Fruit fly (Drosophila melanogaster) ovary, adult (tissue): ENCODE results near the gene nonA.
A peak's percentile ranks its signal among the peaks of the same experiment; 100 is the strongest.

Experiments used
- CG17801 ChIP-seq: fragments of 200-800 bp; optimal IDR thresholded peaks from 2 replicates; lab custom pipeline; 2019; ENCODE audit warnings: missing biosample characterization, mild to moderate bottlenecking, missing genetic modification characterization, moderate library complexity; ENCODE audit not compliant: partially characterized antibody

The nonA gene

dm6 chrX:16361306-16361705, at the start of gene nonA:
nonA (plus strand) TSS chrX:16361569.
- no peak for TF ChIP-seq CG17801 (GFP tag; lab: Kevin White, UChicago)

dm6 chrX:16313078-16313875, 48.1 kb upstream of the nonA start, which contains the start of the genes CG9915 and SWIP:
CG9915 (minus strand) TSS chrX:16313138.
SWIP (plus strand) TSS chrX:16313709.
- TF ChIP-seq CG17801 (GFP tag; lab: Kevin White, UChicago), result peak; percentile 64

dm6 chrX:16318858-16319557, 42.4 kb upstream of the nonA start:
- TF ChIP-seq CG17801 (GFP tag; lab: Kevin White, UChicago), result peak; percentile 63

dm6 chrX:16319558-16319924, 41.8 kb upstream of the nonA start:
- no peak for TF ChIP-seq CG17801 (GFP tag; lab: Kevin White, UChicago)

- peak; percentile 31 for TF ChIP-seq CG17801 (GFP tag; lab: Kevin White, UChicago)
Observed at dm6 chrX:16320197-16320921, 41.0 kb upstream of the nonA start, which contains the start of gene Cyp1. Cyp1 (minus strand) TSS chrX:16320370.

- TF ChIP-seq CG17801 (GFP tag; lab: Kevin White, UChicago), result no peak
Observed at dm6 chrX:16321037-16321436, 40.3 kb upstream of the nonA start.

dm6 chrX:16323063-16323462, 38.3 kb upstream of the nonA start, which contains the start of the genes CG9917 and CG32579:
CG9917 (minus strand) TSS chrX:16323231.
CG32579 (plus strand) TSS chrX:16323286.
- peak; percentile 27 for TF ChIP-seq CG17801 (GFP tag; lab: Kevin White, UChicago)

- no peak for TF ChIP-seq CG17801 (GFP tag; lab: Kevin White, UChicago)
Observed at dm6 chrX:16323536-16323935, 37.8 kb upstream of the nonA start.

dm6 chrX:16325472-16325871, 35.9 kb upstream of the nonA start, which contains the start of gene CalpC:
CalpC (plus strand) TSS chrX:16325763.
- no peak for TF ChIP-seq CG17801 (GFP tag; lab: Kevin White, UChicago)

- TF ChIP-seq CG17801 (GFP tag; lab: Kevin White, UChicago), result no peak
Observed at dm6 chrX:16330659-16331058, 30.7 kb upstream of the nonA start, which contains the start of gene CG9919. CG9919 (minus strand) TSS chrX:16330759.

dm6 chrX:16331562-16332233, 29.7 kb upstream of the nonA start:
- TF ChIP-seq CG17801 (GFP tag; lab: Kevin White, UChicago), result no peak

- TF ChIP-seq CG17801 (GFP tag; lab: Kevin White, UChicago), result peak; percentile 93
Observed at dm6 chrX:16332615-16333288, 28.6 kb upstream of the nonA start.

dm6 chrX:16333434-16334141, 27.8 kb upstream of the nonA start, which contains the start of the genes CG9921 and Dsp1:
CG9921 (minus strand) TSS chrX:16333600.
Dsp1 (plus strand) TSS chrX:16333612.
- peak; percentile 55 for TF ChIP-seq CG17801 (GFP tag; lab: Kevin White, UChicago)
